Worm (Caenorhabditis elegans) whole organism, L4 larva: Measurements from ENCODE around the gene Y73B6BL.14.

Experiments used
- T20F7.1 ChIP-seq: fragments of 200-800 bp; sonication (Bioruptor generic); optimal IDR thresholded peaks from 2 replicates; lab custom pipeline; 2018; ENCODE audit warnings: mild to moderate bottlenecking, missing genetic modification characterization, missing compliant biosample characterization
- T26A8.4 ChIP-seq: fragments of 200-800 bp; sonication (Bioruptor generic); IDR thresholded peaks from 2 replicates; pipeline ENCODE4 v1.3.6; 2022; ENCODE audit warnings: missing genetic modification characterization, missing compliant biosample characterization
- aha-1 ChIP-seq: fragments of 150-350 bp; peaks from one replicate; lab custom pipeline; 2014; ENCODE audit warnings: missing biosample characterization, missing genetic modification characterization
- ama-1 ChIP-seq: fragments of 150-350 bp; optimal IDR thresholded peaks from 2 replicates; lab custom pipeline; 2014; ENCODE audit warnings: inconsistent platforms, mixed read lengths
- arid-1 ChIP-seq: fragments of 200-800 bp; sonication (Bioruptor generic); conservative IDR thresholded peaks from 2 replicates; pipeline ENCODE4 v1.3.6; 2022; ENCODE audit warnings: missing genetic modification reagents, missing genetic modification characterization, missing compliant biosample characterization
- ces-1 ChIP-seq: fragments of 150-350 bp; sonication (generic microtip); optimal IDR thresholded peaks from 4 replicates; lab custom pipeline; 2014; ENCODE audit warnings: missing biosample characterization, missing genetic modification reagents, missing genetic modification characterization
- egl-27 ChIP-seq: sonication (generic microtip); optimal IDR thresholded peaks from 3 replicates; lab custom pipeline; 2017; ENCODE audit warnings: missing biosample characterization, missing genetic modification reagents, missing genetic modification characterization
- fkh-10 ChIP-seq: fragments of 150-350 bp; optimal IDR thresholded peaks from 2 replicates; lab custom pipeline; 2014; ENCODE audit warnings: missing biosample characterization, missing genetic modification reagents, missing genetic modification characterization
- nhr-28 ChIP-seq: fragments of 150-350 bp; optimal IDR thresholded peaks from 2 replicates; lab custom pipeline; 2014; ENCODE audit warnings: missing biosample characterization, missing genetic modification characterization
- skn-1 ChIP-seq: fragments of 150-350 bp; optimal IDR thresholded peaks from 2 replicates; lab custom pipeline; 2014; ENCODE audit warnings: missing biosample characterization, missing genetic modification characterization
- snpc-4 ChIP-seq: fragments of 150-350 bp; optimal IDR thresholded peaks from 2 replicates; lab custom pipeline; 2014; ENCODE audit warnings: missing biosample characterization, missing genetic modification characterization
- unc-62 ChIP-seq, 3 experiments: fragments of 150-350 bp in 1 of 3; sonication (generic microtip); optimal IDR thresholded peaks in 2 of 3; peaks in 1 of 3; 1 replicate in 1 of 3; 2 replicates in 2 of 3; lab custom pipeline; 2014 to 2017; ENCODE audit warnings: missing biosample characterization in 3 of 3, missing genetic modification characterization in 3 of 3, missing genetic modification reagents in 3 of 3, missing genotype in 1 of 3

DNA sequence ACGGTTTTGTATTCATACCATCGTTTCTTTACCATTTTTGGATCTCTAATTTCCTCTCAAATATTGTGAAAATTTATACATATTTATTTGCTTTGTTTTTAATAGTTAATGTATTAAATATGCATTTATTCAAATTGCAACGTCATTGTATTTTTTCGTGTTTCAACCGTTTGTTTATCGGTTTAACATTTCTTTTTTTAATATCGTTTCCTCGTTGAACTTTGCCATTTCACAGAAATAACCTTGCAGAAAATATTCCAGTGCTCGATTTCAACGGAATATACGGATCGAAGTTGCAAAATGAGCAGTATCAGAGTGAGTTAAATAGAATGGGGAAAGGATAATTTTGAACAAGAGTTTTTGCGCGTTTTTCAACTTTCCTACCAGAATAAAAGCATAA lies 13.4 kb downstream of the Y73B6BL.14 start, which contains the start of gene seu-1:
- TF ChIP-seq ama-1 (lab: Kevin White, UChicago) = no peak
- TF ChIP-seq aha-1 (tag; lab: Kevin White, UChicago) = no peak
- no peak for TF ChIP-seq ces-1
- no peak for TF ChIP-seq nhr-28 (tag; lab: Kevin White, UChicago)
- TF ChIP-seq egl-27 (tag; lab: Kevin White, UChicago) = no peak
- no peak for TF ChIP-seq unc-62 (GFP tag; optimal IDR thresholded peaks at IDR 0.05 in 1 of 2; lab: Kevin White, UChicago)
- no peak for TF ChIP-seq unc-62 (tag; optimal IDR thresholded peaks at IDR 0.05; lab: Kevin White, UChicago)
- no peak for TF ChIP-seq fkh-10 (GFP tag; lab: Kevin White, UChicago)
- no peak for TF ChIP-seq snpc-4 (tag; lab: Kevin White, UChicago)
- TF ChIP-seq T20F7.1 (GFP tag; lab: Kevin White, UChicago) = no peak
- no peak for TF ChIP-seq T26A8.4 (GFP tag; lab: Robert Waterston, UW)
- no peak for TF ChIP-seq skn-1 (tag; lab: Kevin White, UChicago)
- no peak for TF ChIP-seq arid-1 (GFP tag; lab: Robert Waterston, UW)
